Fruit fly (Drosophila melanogaster): ENCODE results near the gene wor.

wor gene

DNA sequence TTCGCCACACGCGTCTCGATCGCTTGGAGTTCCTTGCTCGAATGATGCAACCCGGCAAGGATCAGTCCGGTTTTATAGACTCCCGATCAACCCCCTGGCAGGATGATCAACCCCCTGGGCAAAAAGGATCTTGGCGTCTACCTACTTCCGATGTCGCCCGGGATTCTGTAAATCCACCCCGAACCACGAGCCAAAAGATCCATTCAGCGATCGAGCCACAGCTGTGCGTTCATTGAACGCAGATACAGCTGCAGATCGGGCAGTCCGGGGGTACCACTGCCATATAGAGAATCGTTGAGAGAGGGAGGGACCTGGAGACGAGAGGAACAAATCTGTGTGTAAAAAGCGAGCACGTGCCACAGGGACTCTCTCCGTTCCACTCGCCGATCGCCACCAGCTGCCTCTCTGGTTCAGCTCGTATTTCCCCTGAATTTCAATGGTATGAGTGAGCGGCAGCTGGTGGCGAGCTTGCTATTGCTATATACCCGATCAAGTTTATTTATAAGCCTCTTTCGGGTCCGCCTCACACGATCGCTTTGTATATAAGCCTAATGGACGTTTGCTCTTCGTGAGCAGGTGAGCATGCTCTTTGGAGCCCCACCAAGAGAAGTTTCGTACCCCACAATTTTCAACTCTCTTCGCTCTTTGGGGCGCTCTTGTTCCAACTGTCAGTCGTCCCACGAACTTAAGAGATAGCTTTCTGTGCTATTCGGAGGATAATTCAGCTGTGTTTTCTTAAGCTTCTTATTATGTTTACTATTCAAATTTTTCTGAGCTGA is at the start of gene wor:
Gene wor, minus strand, starts transcription at position 51 of the 779 bp plus-strand sequence.
- TF ChIP-seq CG9705 (GFP tag; optimal IDR thresholded peaks at IDR 0.05) (no peak), fru (GFP tag; optimal IDR thresholded peaks at IDR 0.05) (no peak), Hr83 (GFP tag; optimal IDR thresholded peaks at IDR 0.05; ENCODE audit: poor library complexity, severe bottlenecking) (peak; percentile 29), foxo (GFP tag; optimal IDR thresholded peaks at IDR 0.05) (no peak), brk (GFP tag; optimal IDR thresholded peaks at IDR 0.05) (no peak), Mio (GFP tag; optimal IDR thresholded peaks at IDR 0.05) (no peak), GATAd (GFP tag; optimal IDR thresholded peaks at IDR 0.05) (no peak), Abd-B (GFP tag; optimal IDR thresholded peaks at IDR 0.05) (no peak), Dif (GFP tag; optimal IDR thresholded peaks at IDR 0.05; ENCODE audit: partially characterized antibody) (peak; percentile 30), N (GFP tag; optimal IDR thresholded peaks at IDR 0.05) (no peak), rgr (GFP tag; optimal IDR thresholded peaks at IDR 0.05) (no peak), sv (GFP tag; optimal IDR thresholded peaks at IDR 0.05) (no peak), ey (GFP tag; optimal IDR thresholded peaks at IDR 0.05) (no peak), Rel (GFP tag; optimal IDR thresholded peaks at IDR 0.05) (peak; percentile 11), Rel (tag; optimal IDR thresholded peaks at IDR 0.05) (no peak), tai (GFP tag; optimal IDR thresholded peaks at IDR 0.05) (no peak), br (GFP tag; optimal IDR thresholded peaks at IDR 0.05) (no peak), Dfd (GFP tag; optimal IDR thresholded peaks at IDR 0.05) (no peak), CrebA (GFP tag; optimal IDR thresholded peaks at IDR 0.05; ENCODE audit: borderline replicate concordance) (peak; percentile 3), dl (GFP tag; optimal IDR thresholded peaks at IDR 0.05; ENCODE audit: insufficient read depth in 1 of 2, partially characterized antibody in 2 of 2) (peak; percentile 19 to 49), psq (GFP tag; optimal IDR thresholded peaks at IDR 0.05) (no peak), Sp1 (GFP tag; optimal IDR thresholded peaks at IDR 0.05) (no peak), Jra (GFP tag; optimal IDR thresholded peaks at IDR 0.05) (no peak), CG32264 (GFP tag; optimal IDR thresholded peaks at IDR 0.05) (no peak), sage (GFP tag; optimal IDR thresholded peaks at IDR 0.05) (no peak)

DNA sequence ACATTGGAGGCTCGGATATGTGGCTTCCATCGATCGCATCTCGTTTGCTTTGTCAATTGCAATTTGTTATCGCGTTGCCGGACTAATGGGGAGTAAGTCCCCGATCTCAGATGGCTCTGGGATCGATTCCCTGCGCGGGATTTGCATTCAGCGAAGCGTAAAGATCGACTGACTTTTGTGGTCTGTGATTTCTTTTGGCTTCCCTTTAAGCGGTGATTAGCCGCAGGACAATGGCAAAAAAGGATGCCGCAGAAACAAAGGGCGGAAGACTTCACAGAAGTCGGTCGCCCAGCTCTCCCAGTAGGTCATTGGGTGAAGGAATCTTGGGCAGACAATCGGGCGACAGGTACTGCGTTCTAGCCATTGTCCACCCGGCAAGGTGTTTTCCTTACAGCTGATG is 49.5 kb upstream of the wor start:
- TF ChIP-seq tai (GFP tag; optimal IDR thresholded peaks at IDR 0.05) (no peak), sage (GFP tag; optimal IDR thresholded peaks at IDR 0.05) (no peak), N (GFP tag; optimal IDR thresholded peaks at IDR 0.05) (no peak), CG9705 (GFP tag; optimal IDR thresholded peaks at IDR 0.05) (no peak), Myc (optimal IDR thresholded peaks at IDR 0.05) (no peak), pan (optimal IDR thresholded peaks at IDR 0.05) (no peak), Sp1 (GFP tag; optimal IDR thresholded peaks at IDR 0.05) (no peak), CG32264 (GFP tag; optimal IDR thresholded peaks at IDR 0.05) (no peak), dl (GFP tag; optimal IDR thresholded peaks at IDR 0.05; ENCODE audit: insufficient read depth in 1 of 2, partially characterized antibody in 2 of 2) (no peak), Hnf4 (GFP tag; optimal IDR thresholded peaks at IDR 0.05) (no peak)

DNA sequence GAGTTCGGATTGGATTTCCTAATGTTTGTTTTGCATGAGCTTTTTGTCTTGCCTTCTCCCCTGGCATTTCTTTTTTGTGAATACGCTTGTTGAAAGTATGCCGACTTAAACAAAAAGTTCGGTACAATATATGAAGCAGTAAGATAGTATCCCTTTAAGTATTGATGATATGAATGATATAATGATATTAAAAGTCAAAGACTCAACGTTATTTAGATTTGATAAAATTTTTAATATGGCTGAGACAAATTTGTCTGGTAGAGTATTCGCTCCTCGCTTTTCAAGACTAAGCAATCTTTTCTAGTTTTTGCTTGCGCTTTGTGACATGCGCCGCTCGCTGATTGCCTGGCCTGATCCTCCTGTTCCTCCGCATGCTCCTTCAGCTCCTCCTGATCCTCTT is 49.0 kb upstream of the wor start:
- TF ChIP-seq br (GFP tag; optimal IDR thresholded peaks at IDR 0.05): no peak
- no peak for TF ChIP-seq tai (GFP tag; optimal IDR thresholded peaks at IDR 0.05)
- no peak for TF ChIP-seq GATAd (GFP tag; optimal IDR thresholded peaks at IDR 0.05)
- TF ChIP-seq Dif (GFP tag; optimal IDR thresholded peaks at IDR 0.05; ENCODE audit: partially characterized antibody): no peak
- no peak for TF ChIP-seq sage (GFP tag; optimal IDR thresholded peaks at IDR 0.05)
- TF ChIP-seq Sp1 (GFP tag; optimal IDR thresholded peaks at IDR 0.05): no peak
- no peak for TF ChIP-seq Abd-B (GFP tag; optimal IDR thresholded peaks at IDR 0.05)
- TF ChIP-seq dl (GFP tag; optimal IDR thresholded peaks at IDR 0.05; ENCODE audit: insufficient read depth in 1 of 2, partially characterized antibody in 2 of 2): no peak
- TF ChIP-seq CG9705 (GFP tag; optimal IDR thresholded peaks at IDR 0.05): no peak
- TF ChIP-seq h (GFP tag; optimal IDR thresholded peaks at IDR 0.05): no peak
- no peak for TF ChIP-seq Myc (optimal IDR thresholded peaks at IDR 0.05)
- TF ChIP-seq Vsx2 (GFP tag; optimal IDR thresholded peaks at IDR 0.05; ENCODE audit: partially characterized antibody): no peak

DNA sequence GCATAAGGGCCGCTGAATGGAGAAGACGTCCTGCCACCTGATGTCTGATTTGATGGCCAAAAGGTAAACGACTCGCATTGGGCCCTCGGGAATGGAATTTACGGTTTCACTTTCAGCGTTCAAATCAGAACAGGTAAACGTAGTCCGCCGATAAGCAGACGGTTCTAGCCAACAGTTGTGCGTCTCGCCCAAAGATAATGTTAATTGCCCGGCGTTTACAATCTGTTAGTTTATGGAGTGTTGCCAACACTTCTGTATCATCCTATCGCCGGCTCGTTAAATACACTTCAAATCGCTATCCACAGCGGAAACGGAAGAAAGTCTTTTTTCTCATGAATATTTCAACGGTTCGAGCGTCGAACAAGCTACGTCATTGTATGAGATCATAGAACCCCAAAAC is 46.2 kb upstream of the wor start:
- no peak for TF ChIP-seq pan (optimal IDR thresholded peaks at IDR 0.05)
- TF ChIP-seq dmrt93B (GFP tag; optimal IDR thresholded peaks at IDR 0.05): no peak
- no peak for TF ChIP-seq Hr83 (GFP tag; optimal IDR thresholded peaks at IDR 0.05; ENCODE audit: poor library complexity, severe bottlenecking)
- no peak for TF ChIP-seq Dfd (GFP tag; optimal IDR thresholded peaks at IDR 0.05)
- no peak for TF ChIP-seq Abd-B (GFP tag; optimal IDR thresholded peaks at IDR 0.05)
- no peak for TF ChIP-seq Hnf4 (GFP tag; optimal IDR thresholded peaks at IDR 0.05)
- no peak for TF ChIP-seq Sp1 (GFP tag; optimal IDR thresholded peaks at IDR 0.05)
- TF ChIP-seq HLH106 (tag; optimal IDR thresholded peaks at IDR 0.05): no peak
- TF ChIP-seq CG32264 (GFP tag; optimal IDR thresholded peaks at IDR 0.05): no peak
- TF ChIP-seq foxo (GFP tag; optimal IDR thresholded peaks at IDR 0.05): no peak
- TF ChIP-seq Hr78 (GFP tag; optimal IDR thresholded peaks at IDR 0.05): no peak
- TF ChIP-seq ey (GFP tag; optimal IDR thresholded peaks at IDR 0.05): no peak
- TF ChIP-seq CG9705 (GFP tag; optimal IDR thresholded peaks at IDR 0.05): no peak
- TF ChIP-seq fru (GFP tag; optimal IDR thresholded peaks at IDR 0.05): no peak
- TF ChIP-seq jim (GFP tag; optimal IDR thresholded peaks at IDR 0.05): no peak
- TF ChIP-seq dl (GFP tag; optimal IDR thresholded peaks at IDR 0.05; ENCODE audit: insufficient read depth in 1 of 2, partially characterized antibody in 2 of 2): no peak
- TF ChIP-seq Jra (GFP tag; optimal IDR thresholded peaks at IDR 0.05): no peak
- no peak for TF ChIP-seq Myc (optimal IDR thresholded peaks at IDR 0.05)

Data from whole organism, wandering third instar larva.